Fruit fly (Drosophila melanogaster) whole organism, embryonic: ENCODE data around the gene Sec5.
A peak's percentile ranks its signal among the peaks of the same experiment; 100 is the strongest.

Experiments used
- ATbp ChIP-seq: fragments of 200-800 bp; sonication (Bioruptor generic); optimal IDR thresholded peaks from 2 replicates; lab custom pipeline; 2017; ENCODE audit warnings: missing biosample characterization, mild to moderate bottlenecking, missing genetic modification characterization, missing genetic modification reagents
- Blimp-1 ChIP-seq: fragments of 200-800 bp; sonication (Bioruptor generic); optimal IDR thresholded peaks from 3 replicates; lab custom pipeline; 2018; ENCODE audit warnings: missing biosample characterization, missing genetic modification characterization, mild to moderate bottlenecking, moderate library complexity, missing genetic modification reagents
- CG12236 ChIP-seq: fragments of 200-800 bp; sonication (Bioruptor generic); optimal IDR thresholded peaks from 2 replicates; lab custom pipeline; 2016; ENCODE audit warnings: missing biosample characterization, missing genetic modification characterization
- CG12769 ChIP-seq: fragments of 200-800 bp; sonication (Bioruptor generic); optimal IDR thresholded peaks from 2 replicates; lab custom pipeline; 2019; ENCODE audit warnings: missing biosample characterization, mild to moderate bottlenecking, missing genetic modification characterization, moderate library complexity
- CG12942 ChIP-seq: fragments of 200-800 bp; sonication (Bioruptor generic); optimal IDR thresholded peaks from 3 replicates; lab custom pipeline; 2016; ENCODE audit warnings: missing biosample characterization, missing genetic modification characterization
- CG1647 ChIP-seq: fragments of 200-800 bp; sonication (Bioruptor generic); optimal IDR thresholded peaks from 3 replicates; lab custom pipeline; 2016; ENCODE audit warnings: missing biosample characterization, missing genetic modification characterization
- CG17359 ChIP-seq: fragments of 200-800 bp; sonication (Bioruptor generic); optimal IDR thresholded peaks from 3 replicates; lab custom pipeline; 2018; ENCODE audit warnings: missing biosample characterization, mild to moderate bottlenecking, missing genetic modification characterization, moderate library complexity
- CG2875 ChIP-seq: fragments of 200-800 bp; sonication (Bioruptor generic); optimal IDR thresholded peaks from 2 replicates; lab custom pipeline; 2017; ENCODE audit warnings: missing biosample characterization, mild to moderate bottlenecking, missing genetic modification characterization, missing genetic modification reagents
- CG3065 ChIP-seq: fragments of 200-800 bp; sonication (Bioruptor generic); optimal IDR thresholded peaks from 2 replicates; lab custom pipeline; 2016; ENCODE audit warnings: missing biosample characterization, missing genetic modification characterization
- CG3163 ChIP-seq: fragments of 200-800 bp; sonication (Bioruptor generic); optimal IDR thresholded peaks from 3 replicates; lab custom pipeline; 2016; ENCODE audit warnings: missing biosample characterization, missing genetic modification characterization
- CG4360 ChIP-seq: fragments of 200-800 bp; sonication (Bioruptor generic); IDR thresholded peaks from 2 replicates; pipeline ENCODE4 v1.3.6; 2022; ENCODE audit warnings: missing biosample characterization, missing genetic modification characterization
- CG4404 ChIP-seq: fragments of 200-800 bp; sonication (Bioruptor generic); IDR thresholded peaks from 2 replicates; pipeline ENCODE4 v1.3.6; 2022; ENCODE audit warnings: missing biosample characterization, missing genetic modification characterization
- CG6654 ChIP-seq: fragments of 200-800 bp; sonication (Bioruptor generic); optimal IDR thresholded peaks from 2 replicates; lab custom pipeline; 2017; ENCODE audit warnings: missing biosample characterization, mild to moderate bottlenecking, missing genetic modification characterization
- CG7271 ChIP-seq: fragments of 200-800 bp; sonication (Bioruptor generic); optimal IDR thresholded peaks from 2 replicates; lab custom pipeline; 2018; ENCODE audit warnings: missing biosample characterization, mild to moderate bottlenecking, missing genetic modification characterization, moderate library complexity
- CG7745 ChIP-seq: fragments of 200-800 bp; sonication (Bioruptor generic); optimal IDR thresholded peaks from 2 replicates; lab custom pipeline; 2018; ENCODE audit warnings: missing biosample characterization, mild to moderate bottlenecking, missing genetic modification characterization, moderate library complexity
- CG8089 ChIP-seq: fragments of 200-800 bp; sonication (Bioruptor generic); optimal IDR thresholded peaks from 3 replicates; lab custom pipeline; 2016; ENCODE audit warnings: missing biosample characterization, missing genetic modification characterization
- CG8281 ChIP-seq: fragments of 200-800 bp; sonication (Bioruptor generic); optimal IDR thresholded peaks from 2 replicates; lab custom pipeline; 2018; ENCODE audit warnings: missing biosample characterization, mild to moderate bottlenecking, missing genetic modification characterization, moderate library complexity
- CG9932 ChIP-seq: fragments of 200-800 bp; sonication (Bioruptor generic); IDR thresholded peaks from 2 replicates; pipeline ENCODE4 v1.3.6; 2022; ENCODE audit warnings: missing biosample characterization, missing genetic modification characterization
- CkIIα-i1 ChIP-seq: fragments of 200-800 bp; sonication (Bioruptor generic); IDR thresholded peaks from 2 replicates; pipeline ENCODE4 v1.3.6; 2022; ENCODE audit warnings: missing biosample characterization, missing genetic modification characterization
- Dref ChIP-seq: fragments of 200-800 bp; sonication (Bioruptor generic); IDR thresholded peaks from 2 replicates; pipeline ENCODE4 v1.3.6; 2022; ENCODE audit warnings: missing biosample characterization, missing genetic modification characterization
- Elba2 ChIP-seq: fragments of 200-800 bp; sonication (Bioruptor generic); optimal IDR thresholded peaks from 3 replicates; lab custom pipeline; 2016; ENCODE audit warnings: missing biosample characterization, missing genetic modification characterization
- HmgZ ChIP-seq: fragments of 200-800 bp; sonication (Bioruptor generic); optimal IDR thresholded peaks from 2 replicates; lab custom pipeline; 2018; ENCODE audit warnings: missing biosample characterization, mild to moderate bottlenecking, missing genetic modification characterization
- MTF-1 ChIP-seq: fragments of 200-800 bp; sonication (Bioruptor generic); optimal IDR thresholded peaks from 2 replicates; lab custom pipeline; 2018; ENCODE audit warnings: missing biosample characterization, mild to moderate bottlenecking, missing genetic modification characterization, borderline replicate concordance
- PHDP ChIP-seq: fragments of 200-800 bp; sonication (Bioruptor generic); optimal IDR thresholded peaks from 3 replicates; lab custom pipeline; 2018; ENCODE audit warnings: missing biosample characterization, mild to moderate bottlenecking, missing genetic modification characterization, moderate library complexity
- Stat92E ChIP-seq, 3 experiments: fragments of >200 bp in 2 of 3; fragments of 200-800 bp in 1 of 3; sonication (Bioruptor generic) in 1 of 3; optimal IDR thresholded peaks; 2 replicates each; lab custom pipeline; 2017 to 2019; ENCODE audit warnings: missing biosample characterization in 3 of 3, missing genetic modification characterization in 3 of 3, mild to moderate bottlenecking in 1 of 3, moderate library complexity in 1 of 3
- abd-A ChIP-seq: fragments of 200-800 bp; sonication (Bioruptor generic); optimal IDR thresholded peaks from 3 replicates; lab custom pipeline; 2019; ENCODE audit warnings: missing biosample characterization, mild to moderate bottlenecking, missing genetic modification characterization, moderate library complexity
- ato ChIP-seq: fragments of 200-800 bp; sonication (Bioruptor generic); IDR thresholded peaks from 2 replicates; pipeline ENCODE4 v1.3.6; 2022; ENCODE audit warnings: missing biosample characterization, missing genetic modification characterization; ENCODE audit not compliant: partially characterized antibody
- bowl ChIP-seq: fragments of 200-800 bp; sonication (Bioruptor generic); IDR thresholded peaks from 2 replicates; pipeline ENCODE4 v1.3.6; 2022; ENCODE audit warnings: missing biosample characterization, missing genetic modification characterization
- cato ChIP-seq: fragments of 200-800 bp; sonication (Bioruptor generic); optimal IDR thresholded peaks from 2 replicates; lab custom pipeline; 2016; ENCODE audit warnings: missing biosample characterization, missing genetic modification characterization, borderline replicate concordance
- chm ChIP-seq: fragments of 200-800 bp; sonication (Bioruptor generic); IDR thresholded peaks from 2 replicates; pipeline ENCODE4 v1.3.6; 2022; ENCODE audit warnings: missing biosample characterization, missing genetic modification characterization
- chn ChIP-seq: fragments of 200-800 bp; sonication (Bioruptor generic); optimal IDR thresholded peaks from 2 replicates; lab custom pipeline; 2016; ENCODE audit warnings: missing biosample characterization, missing genetic modification characterization
- croc ChIP-seq: fragments of 200-800 bp; sonication (Bioruptor generic); conservative IDR thresholded peaks from 3 replicates; pipeline ENCODE4 v1.3.6; 2022; ENCODE audit warnings: missing biosample characterization, missing genetic modification characterization
- crol ChIP-seq: fragments of 200-800 bp; sonication (Bioruptor generic); IDR thresholded peaks from 2 replicates; pipeline ENCODE4 v1.3.6; 2022; ENCODE audit warnings: missing biosample characterization, missing genetic modification characterization
- danr ChIP-seq: fragments of 200-800 bp; sonication (Bioruptor generic); IDR thresholded peaks from 2 replicates; pipeline ENCODE4 v1.3.6; 2022; ENCODE audit warnings: missing biosample characterization, missing genetic modification characterization
- dmrt99B ChIP-seq: fragments of 200-800 bp; sonication (Bioruptor generic); optimal IDR thresholded peaks from 2 replicates; lab custom pipeline; 2018; ENCODE audit warnings: missing biosample characterization, mild to moderate bottlenecking, missing genetic modification characterization, moderate library complexity
- ftz-f1 ChIP-seq: fragments of 200-800 bp; sonication (Bioruptor generic); optimal IDR thresholded peaks from 2 replicates; lab custom pipeline; 2016; ENCODE audit warnings: missing biosample characterization, missing genetic modification characterization
- inv ChIP-seq: fragments of 200-800 bp; sonication (Bioruptor generic); IDR thresholded peaks from 2 replicates; pipeline ENCODE4 v1.3.6; 2022; ENCODE audit warnings: missing biosample characterization, missing genetic modification characterization; ENCODE audit not compliant: partially characterized antibody
- jing ChIP-seq: fragments of 200-800 bp; sonication (Bioruptor generic); optimal IDR thresholded peaks from 2 replicates; lab custom pipeline; 2018; ENCODE audit warnings: missing biosample characterization, mild to moderate bottlenecking, missing genetic modification characterization
- lbe ChIP-seq: fragments of 200-800 bp; sonication (Bioruptor generic); optimal IDR thresholded peaks from 2 replicates; lab custom pipeline; 2016; ENCODE audit warnings: missing biosample characterization, mild to moderate bottlenecking, missing genetic modification characterization
- pb ChIP-seq: fragments of 200-800 bp; sonication (Bioruptor generic); optimal IDR thresholded peaks from 3 replicates; lab custom pipeline; 2016; ENCODE audit warnings: missing biosample characterization, missing genetic modification characterization
- schlank ChIP-seq: fragments of 200-800 bp; sonication (Bioruptor generic); optimal IDR thresholded peaks from 2 replicates; lab custom pipeline; 2018; ENCODE audit warnings: missing biosample characterization, mild to moderate bottlenecking, missing genetic modification characterization
- sd ChIP-seq: fragments of 200-800 bp; sonication (Bioruptor generic); optimal IDR thresholded peaks from 3 replicates; lab custom pipeline; 2018; ENCODE audit warnings: missing biosample characterization, mild to moderate bottlenecking, missing genetic modification characterization, moderate library complexity
- seq ChIP-seq: fragments of 200-800 bp; sonication (Bioruptor generic); IDR thresholded peaks from 2 replicates; pipeline ENCODE4 v1.3.6; 2022; ENCODE audit warnings: missing biosample characterization, missing genetic modification characterization
- sima ChIP-seq: fragments of 200-800 bp; sonication (Bioruptor generic); optimal IDR thresholded peaks from 2 replicates; lab custom pipeline; 2016; ENCODE audit warnings: missing biosample characterization, missing genetic modification characterization
- ssp ChIP-seq: fragments of 200-800 bp; sonication (Bioruptor generic); IDR thresholded peaks from 2 replicates; pipeline ENCODE4 v1.3.6; 2022; ENCODE audit warnings: missing biosample characterization, missing genetic modification characterization
- usp ChIP-seq: fragments of >200 bp; optimal IDR thresholded peaks from 2 replicates; lab custom pipeline; 2017; ENCODE audit warnings: missing biosample characterization, missing genetic modification characterization
- wor ChIP-seq: fragments of 200-800 bp; sonication (Bioruptor generic); IDR thresholded peaks from 2 replicates; pipeline ENCODE4 v1.3.6; 2022; ENCODE audit warnings: missing biosample characterization, missing genetic modification characterization
- z ChIP-seq: fragments of 200-800 bp; sonication (Bioruptor generic); IDR thresholded peaks from 3 replicates; pipeline ENCODE4 v1.3.6; 2022; ENCODE audit warnings: missing biosample characterization, missing genetic modification characterization

Sec5 gene

DNA sequence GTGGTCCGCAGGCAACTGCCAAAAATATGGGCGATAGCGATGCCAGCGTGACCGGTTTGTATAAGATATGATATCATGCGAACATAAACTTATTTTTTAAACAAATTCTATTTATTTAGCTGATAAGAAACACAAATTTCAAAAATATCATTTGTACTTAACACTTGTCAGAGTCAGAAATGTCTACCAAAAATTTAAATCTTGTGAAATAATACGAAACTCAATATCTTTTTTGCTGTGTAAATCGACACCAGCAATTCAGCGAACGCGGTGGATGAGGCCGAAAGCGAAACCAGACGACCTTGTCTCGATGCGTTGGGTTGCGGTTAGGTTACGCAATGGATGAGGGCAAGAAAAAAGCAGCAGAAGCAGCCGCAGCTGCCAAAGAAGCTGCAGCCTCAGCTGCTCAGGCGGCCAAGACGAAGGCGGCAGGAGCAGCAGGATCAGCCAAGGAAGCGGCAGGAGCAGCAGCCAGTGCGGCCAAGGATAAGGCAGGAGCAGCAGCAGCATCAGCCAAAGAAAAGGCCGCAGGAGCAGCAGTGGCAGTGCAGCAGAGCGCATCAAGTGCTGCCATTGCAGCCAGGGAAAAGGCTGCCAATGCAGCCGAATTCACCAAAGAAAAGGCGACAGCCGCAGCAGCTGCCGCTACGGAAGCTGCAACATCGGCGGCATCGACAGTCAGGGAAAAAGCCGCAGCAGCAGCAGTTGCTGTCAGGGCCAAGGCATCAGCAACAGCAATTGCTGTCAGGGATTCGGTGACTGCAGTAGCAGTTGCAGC lies 40.4 kb upstream of the Sec5 start, which contains the start of gene CG31952 (continued):
- no peak for TF ChIP-seq MTF-1
- no peak for TF ChIP-seq inv (GFP tag; lab: Robert Waterston, UW)
- peak; percentile 11 for TF ChIP-seq dmrt99B (tag; lab: Kevin White, UChicago)

DNA sequence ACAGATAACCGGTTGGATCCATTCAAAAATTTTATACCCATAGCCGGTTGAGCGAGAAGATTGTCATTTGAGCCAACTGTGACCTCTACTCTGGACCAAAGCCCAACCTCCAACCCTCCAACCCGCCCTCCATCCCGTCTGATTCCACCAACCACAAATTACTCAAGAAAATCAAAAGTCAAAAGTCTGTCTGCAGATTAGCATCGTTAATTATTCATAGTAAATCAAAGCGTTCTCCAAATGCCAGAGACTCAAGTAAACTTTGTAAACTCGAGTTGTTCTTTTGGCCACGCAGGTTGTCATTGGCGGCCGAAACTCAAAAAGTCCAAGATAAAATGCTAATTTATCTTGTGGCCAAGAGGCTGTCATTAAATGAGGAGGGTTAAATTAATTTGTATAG lies 39.5 kb upstream of the Sec5 start:
- TF ChIP-seq CG6654 (GFP tag; lab: Kevin White, UChicago) (no peak), croc (GFP tag; lab: Robert Waterston, UW) (no peak), CG3163 (GFP tag; lab: Kevin White, UChicago) (no peak), CG3065 (no peak), jing (GFP tag; lab: Kevin White, UChicago) (no peak), CG4404 (GFP tag; lab: Robert Waterston, UW) (no peak), cato (GFP tag; lab: Kevin White, UChicago) (no peak), CkIIα-i1 (GFP tag; lab: Robert Waterston, UW) (no peak), CG12236 (GFP tag; lab: Kevin White, UChicago) (no peak), Stat92E (GFP tag; optimal IDR thresholded peaks at IDR 0.05; lab: Kevin White, UChicago) (no peak), wor (GFP tag; lab: Robert Waterston, UW) (no peak), lbe (no peak), CG12769 (tag; lab: Kevin White, UChicago) (peak; percentile 81), sd (peak; percentile 33), HmgZ (no peak), CG7271 (no peak), ato (GFP tag; lab: Robert Waterston, UW) (no peak), ATbp (no peak), CG9932 (GFP tag; lab: Robert Waterston, UW) (no peak), z (GFP tag; lab: Robert Waterston, UW) (peak; percentile 76), chn (GFP tag; lab: Kevin White, UChicago) (no peak), ssp (no peak), seq (GFP tag; lab: Robert Waterston, UW) (no peak), Blimp-1 (GFP tag; lab: Kevin White, UChicago) (peak; percentile 45), ftz-f1 (GFP tag; lab: Kevin White, UChicago) (no peak), usp (GFP tag; lab: Kevin White, UChicago) (no peak), CG7745 (tag; lab: Kevin White, UChicago) (peak; percentile 87), CG8281 (tag; lab: Kevin White, UChicago) (no peak), CG1647 (GFP tag; lab: Kevin White, UChicago) (no peak), sima (no peak), CG12942 (GFP tag; lab: Kevin White, UChicago) (no peak), schlank (tag; lab: Kevin White, UChicago) (no peak), danr (GFP tag; lab: Robert Waterston, UW) (no peak), Elba2 (GFP tag; lab: Kevin White, UChicago) (no peak), chm (GFP tag; lab: Robert Waterston, UW) (no peak), abd-A (tag; lab: Kevin White, UChicago) (peak; percentile 80), CG4360 (GFP tag; lab: Robert Waterston, UW) (no peak), crol (0 out of 2 replicates have a peak, but pooled peaks have one; percentile 8), Dref (GFP tag; lab: Robert Waterston, UW) (no peak), pb (GFP tag; lab: Kevin White, UChicago) (no peak), CG8089 (GFP tag; lab: Kevin White, UChicago) (no peak), CG2875 (GFP tag; lab: Kevin White, UChicago) (no peak), CG17359 (tag; lab: Kevin White, UChicago) (no peak), PHDP (tag; lab: Kevin White, UChicago) (no peak), bowl (GFP tag; lab: Robert Waterston, UW) (no peak)
